Fruit fly (Drosophila melanogaster) whole organism, pupa: Measurements from ENCODE around the gene Polr2A.

Experiments used
- CG14655 ChIP-seq: fragments of 200-800 bp; sonication (Bioruptor generic); optimal IDR thresholded peaks from 3 replicates; lab custom pipeline; 2017; ENCODE audit warnings: mild to moderate bottlenecking, missing biosample characterization, missing genetic modification reagents, missing genetic modification characterization
- CG34367 ChIP-seq: fragments of 200-800 bp; sonication (Bioruptor generic); optimal IDR thresholded peaks from 2 replicates; lab custom pipeline; 2018; ENCODE audit warnings: missing biosample characterization, mild to moderate bottlenecking, missing genetic modification characterization
- CG4496 ChIP-seq: fragments of 200-800 bp; sonication (Bioruptor generic); IDR thresholded peaks from 3 replicates; pipeline ENCODE4 v1.3.6; 2022; ENCODE audit warnings: missing biosample characterization, missing genetic modification characterization
- CG8159 ChIP-seq: fragments of 200-800 bp; sonication (Bioruptor generic); optimal IDR thresholded peaks from 3 replicates; lab custom pipeline; 2018; ENCODE audit warnings: missing biosample characterization, mild to moderate bottlenecking, missing genetic modification characterization, moderate library complexity
- EcR ChIP-seq: fragments of 200-800 bp; sonication (Bioruptor generic); optimal IDR thresholded peaks from 3 replicates; lab custom pipeline; 2019; ENCODE audit warnings: missing biosample characterization, missing genetic modification characterization, mild to moderate bottlenecking, moderate library complexity, missing genetic modification reagents
- Pif1A ChIP-seq: fragments of 200-800 bp; sonication (Bioruptor generic); optimal IDR thresholded peaks from 3 replicates; lab custom pipeline; 2016; ENCODE audit warnings: missing biosample characterization, missing genetic modification characterization
- Pif1B ChIP-seq: fragments of 200-800 bp; sonication (Bioruptor generic); optimal IDR thresholded peaks from 3 replicates; lab custom pipeline; 2016; ENCODE audit warnings: missing biosample characterization, missing genetic modification characterization
- fd96Ca ChIP-seq: fragments of 200-800 bp; sonication (Bioruptor generic); IDR thresholded peaks from 3 replicates; pipeline ENCODE4 v1.3.6; 2022; ENCODE audit warnings: missing biosample characterization, missing genetic modification characterization
- rn ChIP-seq: fragments of 200-800 bp; sonication (Bioruptor generic); IDR thresholded peaks from 2 replicates; pipeline ENCODE4 v1.3.6; 2022; ENCODE audit warnings: missing biosample characterization, missing genetic modification characterization

DNA sequence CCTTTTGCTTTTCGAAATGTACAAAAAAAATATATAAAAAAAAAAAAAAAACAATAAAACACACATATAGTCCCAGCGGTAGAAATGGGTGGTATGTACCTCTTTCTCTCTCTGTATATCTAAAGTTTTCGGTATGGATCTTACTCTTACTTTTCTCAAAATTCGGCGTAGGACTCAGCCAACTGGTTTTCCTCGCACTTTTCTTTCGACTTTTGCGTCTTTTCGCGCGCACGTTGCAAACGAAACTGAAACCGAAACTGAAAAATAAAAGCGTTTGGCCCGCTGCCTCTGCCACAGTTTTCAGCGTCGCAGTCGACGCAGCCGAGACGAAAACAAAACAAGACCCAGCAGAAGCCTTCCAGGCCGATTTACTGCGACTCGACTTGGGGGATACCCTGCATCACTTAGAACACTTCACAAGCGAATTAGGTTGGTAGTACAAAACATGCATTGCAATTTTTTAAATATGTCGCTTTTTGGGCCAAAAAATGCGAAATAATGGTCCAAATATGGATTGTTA is 11.7 kb downstream of the Polr2A start, which contains the start of gene CG1572:
- TF ChIP-seq Pif1A (GFP tag; lab: Kevin White, UChicago) = peak; percentile 11
- TF ChIP-seq CG34367 (tag; lab: Kevin White, UChicago) = no peak
- peak; percentile 30; the same call in 1 of the 3 replicates for TF ChIP-seq CG4496
- TF ChIP-seq EcR (GFP tag; lab: Kevin White, UChicago) = no peak
- no peak for TF ChIP-seq rn (GFP tag; lab: Robert Waterston, UW)
- TF ChIP-seq CG8159 = no peak
- TF ChIP-seq fd96Ca (GFP tag; lab: Robert Waterston, UW) = no peak
- TF ChIP-seq Pif1B (GFP tag; lab: Kevin White, UChicago) = peak; percentile 34
- peak; percentile 18 for TF ChIP-seq CG14655 (GFP tag; lab: Kevin White, UChicago)
